Fruit fly (Drosophila melanogaster) whole organism, pupa: Measurements from ENCODE around the gene dpr16.
A peak's percentile ranks its signal among the peaks of the same experiment; 100 is the strongest.

Source experiments
- CG13204 ChIP-seq: fragments of 200-800 bp; sonication (Bioruptor generic); optimal IDR thresholded peaks from 2 replicates; lab custom pipeline; 2018; ENCODE audit warnings: missing biosample characterization, mild to moderate bottlenecking, missing genetic modification characterization, moderate library complexity
- CG14655 ChIP-seq: fragments of 200-800 bp; sonication (Bioruptor generic); optimal IDR thresholded peaks from 3 replicates; lab custom pipeline; 2017; ENCODE audit warnings: mild to moderate bottlenecking, missing biosample characterization, missing genetic modification reagents, missing genetic modification characterization
- CG17806 ChIP-seq: fragments of 200-800 bp; sonication (Bioruptor generic); optimal IDR thresholded peaks from 2 replicates; lab custom pipeline; 2018; ENCODE audit warnings: missing biosample characterization, mild to moderate bottlenecking, missing genetic modification characterization, moderate library complexity
- CG4496 ChIP-seq: fragments of 200-800 bp; sonication (Bioruptor generic); IDR thresholded peaks from 3 replicates; pipeline ENCODE4 v1.3.6; 2022; ENCODE audit warnings: missing biosample characterization, missing genetic modification characterization
- EcR ChIP-seq: fragments of 200-800 bp; sonication (Bioruptor generic); optimal IDR thresholded peaks from 3 replicates; lab custom pipeline; 2019; ENCODE audit warnings: missing biosample characterization, missing genetic modification characterization, mild to moderate bottlenecking, moderate library complexity, missing genetic modification reagents
- Snoo ChIP-seq: fragments of 200-800 bp; sonication (Bioruptor generic); optimal IDR thresholded peaks from 3 replicates; lab custom pipeline; 2017; ENCODE audit warnings: missing biosample characterization, mild to moderate bottlenecking, missing genetic modification characterization, inconsistent platforms
- rn ChIP-seq: fragments of 200-800 bp; sonication (Bioruptor generic); IDR thresholded peaks from 2 replicates; pipeline ENCODE4 v1.3.6; 2022; ENCODE audit warnings: missing biosample characterization, missing genetic modification characterization

- no peak for TF ChIP-seq CG14655 (GFP tag; lab: Kevin White, UChicago)
- TF ChIP-seq Snoo = no peak
- no peak for TF ChIP-seq EcR (GFP tag; lab: Kevin White, UChicago)
- TF ChIP-seq CG13204 (GFP tag; lab: Kevin White, UChicago) = no peak
- 0 out of 3 replicates have a peak, but pooled peaks have one; percentile 26 for TF ChIP-seq CG4496 (GFP tag; lab: Robert Waterston, UW)
- TF ChIP-seq CG17806 (tag; lab: Kevin White, UChicago) = no peak
- TF ChIP-seq rn (GFP tag; lab: Robert Waterston, UW) = no peak
Observed at dm6 chr3R:5187806-5188205, 37.1 kb downstream of the dpr16 start.
